Fruit fly (Drosophila melanogaster) whole organism: ENCODE results near the gene Las.

Experiments
- CG8478 ChIP-seq: fragments of >200 bp; optimal IDR thresholded peaks from 2 replicates; lab custom pipeline; 2018; ENCODE audit warnings: inconsistent platforms
- Dll ChIP-seq: fragments of >200 bp; optimal IDR thresholded peaks from 2 replicates; lab custom pipeline; 2017
- EcR ChIP-seq, 2 experiments: fragments of >200 bp; optimal IDR thresholded peaks; 2 replicates each; lab custom pipeline; 2017; ENCODE audit warnings: missing biosample characterization in 2 of 2, missing genetic modification characterization in 2 of 2, missing genetic modification reagents in 2 of 2
- pan ChIP-seq: fragments of >200 bp; optimal IDR thresholded peaks from 2 replicates; lab custom pipeline; 2017
- psq ChIP-seq: fragments of >200 bp; optimal IDR thresholded peaks from 2 replicates; lab custom pipeline; 2017
- usp ChIP-seq: fragments of >200 bp; optimal IDR thresholded peaks from 2 replicates; lab custom pipeline; 2017; ENCODE audit warnings: missing biosample characterization, missing genetic modification characterization, mixed read lengths

Gene Las

dm6 chr3L:20462391-20462790 is 30.2 kb upstream of the Las start:
- TF ChIP-seq Dll (lab: Kevin White, UChicago): no peak
- no peak for TF ChIP-seq usp
- TF ChIP-seq pan (lab: Kevin White, UChicago): no peak
- no peak for TF ChIP-seq CG8478 (lab: Kevin White, UChicago)
- TF ChIP-seq EcR (GFP tag; optimal IDR thresholded peaks at IDR 0.05; lab: Kevin White, UChicago): no peak
- TF ChIP-seq psq: no peak

dm6 chr3L:20460383-20460782 is 28.2 kb upstream of the Las start, which contains the start of gene mag:
mag (plus strand) TSS chr3L:20460683.
- TF ChIP-seq Dll (lab: Kevin White, UChicago) (no peak), usp (no peak), pan (lab: Kevin White, UChicago) (no peak), psq (no peak), CG8478 (lab: Kevin White, UChicago) (no peak), EcR (GFP tag; optimal IDR thresholded peaks at IDR 0.05; lab: Kevin White, UChicago) (no peak)

- TF ChIP-seq EcR (GFP tag; optimal IDR thresholded peaks at IDR 0.05; lab: Kevin White, UChicago): no peak
- TF ChIP-seq Dll (lab: Kevin White, UChicago): no peak
- no peak for TF ChIP-seq psq
- TF ChIP-seq usp: no peak
Observed at dm6 chr3L:20452813-20453682, 20.9 kb upstream of the Las start, which contains the start of gene CG5199. CG5199 (minus strand) TSS chr3L:20452864.

- TF ChIP-seq CG8478 (lab: Kevin White, UChicago): no peak
Observed at dm6 chr3L:20448773-20449172, 16.6 kb upstream of the Las start.

- no peak for TF ChIP-seq CG8478 (lab: Kevin White, UChicago)
- TF ChIP-seq Dll (lab: Kevin White, UChicago): no peak
- TF ChIP-seq pan (lab: Kevin White, UChicago): no peak
- TF ChIP-seq psq: no peak
- no peak for TF ChIP-seq EcR (GFP tag; optimal IDR thresholded peaks at IDR 0.05; lab: Kevin White, UChicago)
- TF ChIP-seq usp: no peak
Observed at dm6 chr3L:20447957-20448356, 15.8 kb upstream of the Las start.

dm6 chr3L:20447337-20447736 is 15.2 kb upstream of the Las start:
- TF ChIP-seq Dll (lab: Kevin White, UChicago) (no peak), usp (no peak), pan (lab: Kevin White, UChicago) (no peak), psq (no peak), EcR (GFP tag; optimal IDR thresholded peaks at IDR 0.05; lab: Kevin White, UChicago) (no peak), CG8478 (lab: Kevin White, UChicago) (no peak)

- no peak for TF ChIP-seq EcR (GFP tag; optimal IDR thresholded peaks at IDR 0.05; lab: Kevin White, UChicago)
- TF ChIP-seq usp: no peak
- no peak for TF ChIP-seq psq
- no peak for TF ChIP-seq CG8478 (lab: Kevin White, UChicago)
Observed at dm6 chr3L:20446030-20446429, 13.9 kb upstream of the Las start.

dm6 chr3L:20444815-20445519 is 12.8 kb upstream of the Las start:
- TF ChIP-seq CG8478 (lab: Kevin White, UChicago) (no peak), psq (no peak), pan (lab: Kevin White, UChicago) (no peak)

dm6 chr3L:20442674-20443313 is 10.6 kb upstream of the Las start:
- TF ChIP-seq usp (no peak), EcR (GFP tag; optimal IDR thresholded peaks at IDR 0.05; lab: Kevin White, UChicago) (no peak), CG8478 (lab: Kevin White, UChicago) (no peak), psq (no peak), Dll (lab: Kevin White, UChicago) (no peak), pan (lab: Kevin White, UChicago) (no peak)

- TF ChIP-seq EcR (GFP tag; optimal IDR thresholded peaks at IDR 0.05; lab: Kevin White, UChicago): no peak
- TF ChIP-seq psq: no peak
- no peak for TF ChIP-seq usp
- TF ChIP-seq CG8478 (lab: Kevin White, UChicago): no peak
- TF ChIP-seq Dll (lab: Kevin White, UChicago): no peak
- TF ChIP-seq pan (lab: Kevin White, UChicago): no peak
Observed at dm6 chr3L:20441632-20442469, 9.7 kb upstream of the Las start, which contains the start of gene CG5910. CG5910 (plus strand) TSS chr3L:20442419.

dm6 chr3L:20440902-20441429 is 8.8 kb upstream of the Las start:
- TF ChIP-seq psq (no peak), Dll (lab: Kevin White, UChicago) (no peak), CG8478 (lab: Kevin White, UChicago) (no peak), pan (lab: Kevin White, UChicago) (no peak), EcR (GFP tag; optimal IDR thresholded peaks at IDR 0.05; lab: Kevin White, UChicago) (no peak), usp (no peak)
